Worm (Caenorhabditis elegans) whole organism, L3 larva: ENCODE results near the gene Y51H4A.6.
A peak's percentile ranks its signal among the peaks of the same experiment; 100 is the strongest.

Experiments
- aly-2 ChIP-seq: fragments of 150-350 bp; optimal IDR thresholded peaks from 2 replicates; lab custom pipeline; 2014; ENCODE audit warnings: missing biosample characterization, missing genetic modification characterization
- ama-1 ChIP-seq: fragments of 150-350 bp; optimal IDR thresholded peaks from 2 replicates; lab custom pipeline; 2018
- ceh-28 ChIP-seq: fragments of 150-350 bp; optimal IDR thresholded peaks from 2 replicates; lab custom pipeline; 2014; ENCODE audit warnings: missing biosample characterization, missing genetic modification reagents, missing genetic modification characterization
- ceh-82 ChIP-seq: fragments of 150-350 bp; optimal IDR thresholded peaks from 2 replicates; lab custom pipeline; 2014; ENCODE audit warnings: missing biosample characterization, missing genetic modification characterization
- ceh-9 ChIP-seq: sonication (generic microtip); optimal IDR thresholded peaks from 2 replicates; lab custom pipeline; 2018; ENCODE audit warnings: missing biosample characterization, missing genetic modification characterization
- daf-12 ChIP-seq: fragments of 150-350 bp; optimal IDR thresholded peaks from 2 replicates; lab custom pipeline; 2014; ENCODE audit warnings: missing biosample characterization, missing genetic modification reagents, missing genetic modification characterization
- egl-27 ChIP-seq: sonication (generic microtip); optimal IDR thresholded peaks from 4 replicates; lab custom pipeline; 2017; ENCODE audit warnings: missing biosample characterization, missing genetic modification reagents, missing genetic modification characterization
- egl-5 ChIP-seq: fragments of 150-350 bp; optimal IDR thresholded peaks from 2 replicates; lab custom pipeline; 2017; ENCODE audit warnings: missing biosample characterization, missing genetic modification reagents, missing genetic modification characterization, inconsistent platforms
- elt-1 ChIP-seq: fragments of 150-350 bp; optimal IDR thresholded peaks from 2 replicates; lab custom pipeline; 2014; ENCODE audit warnings: missing biosample characterization, missing genetic modification characterization
- elt-2 ChIP-seq: sonication (generic microtip); optimal IDR thresholded peaks from 2 replicates; lab custom pipeline; 2016; ENCODE audit warnings: missing genetic modification reagents, mild to moderate bottlenecking, missing genetic modification characterization, missing compliant biosample characterization
- elt-3 ChIP-seq, 3 experiments: fragments of 150-350 bp in 1 of 3; sonication (generic microtip) in 2 of 3; optimal IDR thresholded peaks; 2 replicates in 2 of 3; 4 replicates in 1 of 3; lab custom pipeline; 2014 to 2017; ENCODE audit warnings: missing biosample characterization in 3 of 3, missing genetic modification characterization in 3 of 3
- eor-1 ChIP-seq, 2 experiments: fragments of 150-350 bp; optimal IDR thresholded peaks; 2 replicates each; lab custom pipeline; 2014 to 2018; ENCODE audit warnings: missing biosample characterization in 2 of 2, missing genetic modification characterization in 2 of 2
- fkh-10 ChIP-seq: sonication (generic microtip); optimal IDR thresholded peaks from 2 replicates; lab custom pipeline; 2017; ENCODE audit warnings: missing biosample characterization, missing genetic modification reagents, missing genetic modification characterization
- fkh-2 ChIP-seq: fragments of 150-350 bp; optimal IDR thresholded peaks from 2 replicates; lab custom pipeline; 2014; ENCODE audit warnings: missing biosample characterization, missing genetic modification reagents, missing genetic modification characterization
- fos-1 ChIP-seq: fragments of 150-350 bp; optimal IDR thresholded peaks from 2 replicates; lab custom pipeline; 2014; ENCODE audit warnings: missing biosample characterization, missing genetic modification characterization
- hmg-11 ChIP-seq: sonication (generic microtip); optimal IDR thresholded peaks from 2 replicates; lab custom pipeline; 2016; ENCODE audit warnings: missing genetic modification characterization, missing compliant biosample characterization
- jun-1 ChIP-seq: fragments of 150-350 bp; optimal IDR thresholded peaks from 2 replicates; lab custom pipeline; 2014; ENCODE audit warnings: missing biosample characterization, missing genetic modification reagents, missing genetic modification characterization
- lin-15B ChIP-seq: fragments of 150-350 bp; optimal IDR thresholded peaks from 2 replicates; lab custom pipeline; 2014; ENCODE audit warnings: missing biosample characterization, missing genetic modification characterization
- lin-39 ChIP-seq: fragments of 150-350 bp; optimal IDR thresholded peaks from 2 replicates; lab custom pipeline; 2018; ENCODE audit warnings: missing biosample characterization, missing genetic modification reagents, missing genetic modification characterization
- mdl-1 ChIP-seq: fragments of 150-350 bp; optimal IDR thresholded peaks from 2 replicates; lab custom pipeline; 2014; ENCODE audit warnings: missing biosample characterization, missing genetic modification characterization
- mml-1 ChIP-seq: fragments of 150-350 bp; sonication (generic microtip); optimal IDR thresholded peaks from 3 replicates; lab custom pipeline; 2014; ENCODE audit warnings: missing biosample characterization, missing genetic modification characterization
- nfya-1 ChIP-seq: sonication (generic microtip); optimal IDR thresholded peaks from 2 replicates; lab custom pipeline; 2017; ENCODE audit warnings: missing genetic modification characterization, mild to moderate bottlenecking, missing compliant biosample characterization, antibody characterized with exemption, moderate library complexity; ENCODE audit not compliant: insufficient read depth
- nhr-12 ChIP-seq: fragments of 150-350 bp; optimal IDR thresholded peaks from 2 replicates; lab custom pipeline; 2014; ENCODE audit warnings: missing biosample characterization, missing genetic modification characterization
- nhr-23 ChIP-seq: fragments of 150-350 bp; optimal IDR thresholded peaks from 2 replicates; lab custom pipeline; 2014; ENCODE audit warnings: missing biosample characterization, missing genetic modification reagents, missing genetic modification characterization
- nhr-25 ChIP-seq: sonication (generic microtip); optimal IDR thresholded peaks from 2 replicates; lab custom pipeline; 2017; ENCODE audit warnings: missing biosample characterization, missing genetic modification characterization
- nhr-28 ChIP-seq: fragments of 150-350 bp; optimal IDR thresholded peaks from 2 replicates; lab custom pipeline; 2014; ENCODE audit warnings: missing biosample characterization, missing genetic modification characterization
- nhr-67 ChIP-seq: fragments of 150-350 bp; optimal IDR thresholded peaks from 2 replicates; lab custom pipeline; 2014; ENCODE audit warnings: missing biosample characterization, missing genetic modification characterization
- nhr-76 ChIP-seq: fragments of 150-350 bp; sonication (generic microtip); optimal IDR thresholded peaks from 5 replicates; lab custom pipeline; 2014; ENCODE audit warnings: missing biosample characterization, missing genetic modification characterization
- nhr-77 ChIP-seq: fragments of 150-350 bp; optimal IDR thresholded peaks from 2 replicates; lab custom pipeline; 2014; ENCODE audit warnings: missing biosample characterization, missing genetic modification characterization
- pha-4 ChIP-seq: fragments of 150-350 bp; optimal IDR thresholded peaks from 2 replicates; lab custom pipeline; 2014; ENCODE audit warnings: missing biosample characterization, missing genetic modification reagents, missing genetic modification characterization
- pqm-1 ChIP-seq: fragments of 150-350 bp; optimal IDR thresholded peaks from 2 replicates; lab custom pipeline; 2017; ENCODE audit warnings: missing biosample characterization, missing genetic modification characterization, inconsistent platforms
- sea-2 ChIP-seq: fragments of 150-350 bp; sonication (generic microtip); optimal IDR thresholded peaks from 4 replicates; lab custom pipeline; 2014; ENCODE audit warnings: missing biosample characterization, missing genetic modification reagents, missing genetic modification characterization
- skn-1 ChIP-seq: fragments of 150-350 bp; optimal IDR thresholded peaks from 2 replicates; lab custom pipeline; 2014; ENCODE audit warnings: missing biosample characterization, missing genetic modification characterization
- snpc-4 ChIP-seq: fragments of 150-350 bp; optimal IDR thresholded peaks from 2 replicates; lab custom pipeline; 2014; ENCODE audit warnings: missing biosample characterization, missing genetic modification characterization
- tbx-2 ChIP-seq: sonication (generic microtip); optimal IDR thresholded peaks from 2 replicates; lab custom pipeline; 2016; ENCODE audit warnings: mild to moderate bottlenecking, missing genetic modification characterization, missing compliant biosample characterization
- unc-39 ChIP-seq: sonication (generic microtip); optimal IDR thresholded peaks from 4 replicates; lab custom pipeline; 2017; ENCODE audit warnings: missing biosample characterization, missing genetic modification characterization
- unc-62 ChIP-seq: fragments of 150-350 bp; sonication (generic microtip); optimal IDR thresholded peaks from 4 replicates; lab custom pipeline; 2014; ENCODE audit warnings: missing biosample characterization, missing genetic modification reagents, missing genetic modification characterization
- zag-1 ChIP-seq: fragments of 150-350 bp; optimal IDR thresholded peaks from 2 replicates; lab custom pipeline; 2014; ENCODE audit warnings: missing biosample characterization, missing genetic modification characterization
- ztf-11 ChIP-seq: fragments of 150-350 bp; optimal IDR thresholded peaks from 2 replicates; lab custom pipeline; 2014; ENCODE audit warnings: missing biosample characterization, missing genetic modification characterization

Gene Y51H4A.6

DNA sequence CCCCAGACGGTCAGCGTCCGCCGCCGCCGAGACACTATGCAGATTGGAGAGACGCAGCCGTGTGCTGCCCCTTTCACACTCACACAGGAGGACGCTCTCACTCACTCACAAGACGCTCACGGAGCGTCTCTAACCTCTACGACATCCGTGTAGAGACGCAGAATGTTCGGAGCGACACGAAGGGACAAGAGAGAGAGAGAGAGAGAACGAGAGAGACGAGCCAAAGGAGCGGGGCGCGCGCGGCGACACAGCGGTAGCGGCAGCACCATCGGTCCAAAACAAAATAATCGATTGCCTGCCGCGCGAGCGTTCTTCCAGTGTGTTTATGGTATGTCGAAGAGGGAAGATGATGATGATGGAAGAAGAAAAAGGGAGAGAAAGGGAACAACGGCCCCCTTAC lies 41.1 kb upstream of the Y51H4A.6 start (continued):
- TF ChIP-seq eor-1 (tag; optimal IDR thresholded peaks at IDR 0.05; lab: Kevin White, UChicago), result no peak

DNA sequence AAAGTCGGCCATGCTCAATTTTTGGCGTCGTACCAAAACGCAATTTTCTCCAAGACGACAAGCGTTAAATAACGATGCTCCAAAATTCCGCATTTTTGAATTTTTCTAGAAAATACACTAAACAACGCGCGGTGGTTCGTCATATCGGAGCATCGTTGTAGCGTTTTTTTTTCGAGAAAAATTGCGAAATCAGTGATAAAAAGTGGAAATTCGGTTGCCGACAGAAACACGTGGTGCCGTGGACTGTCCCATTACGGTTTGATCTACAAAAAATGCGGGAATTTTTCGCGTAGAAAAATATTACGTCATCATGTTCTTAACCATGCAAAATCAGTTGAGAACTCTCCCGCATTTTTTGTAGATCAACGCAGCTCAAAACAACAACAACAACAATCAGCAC lies 40.5 kb upstream of the Y51H4A.6 start:
- TF ChIP-seq lin-15B (tag; lab: Kevin White, UChicago), result no peak
- no peak for TF ChIP-seq unc-62 (GFP tag; lab: Kevin White, UChicago)
- TF ChIP-seq fkh-10 (GFP tag; lab: Kevin White, UChicago), result no peak
- TF ChIP-seq mml-1 (tag; lab: Kevin White, UChicago), result no peak
- TF ChIP-seq aly-2, result no peak
- TF ChIP-seq ceh-9 (tag; lab: Kevin White, UChicago), result no peak
- TF ChIP-seq egl-27 (tag; lab: Kevin White, UChicago), result no peak
- TF ChIP-seq elt-1 (tag; lab: Kevin White, UChicago), result no peak
- no peak for TF ChIP-seq ama-1 (lab: Kevin White, UChicago)
- no peak for TF ChIP-seq unc-39 (tag; lab: Kevin White, UChicago)
- TF ChIP-seq skn-1, result no peak
- TF ChIP-seq pha-4 (tag; lab: Kevin White, UChicago), result no peak

DNA sequence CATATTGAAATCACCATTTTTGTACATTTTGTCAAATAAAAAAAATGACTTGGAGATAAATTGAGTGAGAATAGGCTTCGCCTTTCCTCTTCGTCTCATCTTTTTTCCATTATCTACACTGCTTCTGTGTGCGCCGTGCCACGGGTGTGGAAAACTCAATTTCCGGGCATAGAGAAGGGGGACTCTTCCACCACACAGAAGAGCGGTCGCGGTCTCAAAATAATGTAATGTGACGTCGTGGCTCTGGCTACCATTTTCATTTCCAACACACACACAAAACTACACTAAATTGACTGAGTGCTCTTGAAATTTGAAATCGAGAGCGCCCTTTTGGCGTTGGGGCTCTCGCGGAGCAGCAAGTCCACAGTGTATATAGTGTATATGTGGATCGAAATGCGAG lies 39.5 kb upstream of the Y51H4A.6 start:
- TF ChIP-seq nfya-1, result no peak
- no peak for TF ChIP-seq nhr-76 (tag; lab: Kevin White, UChicago)
- no peak for TF ChIP-seq fkh-2 (tag; lab: Kevin White, UChicago)
- no peak for TF ChIP-seq ztf-11 (tag; lab: Kevin White, UChicago)
- no peak for TF ChIP-seq nhr-77 (tag; lab: Kevin White, UChicago)
- TF ChIP-seq mml-1 (tag; lab: Kevin White, UChicago), result no peak
- no peak for TF ChIP-seq elt-2
- TF ChIP-seq daf-12, result no peak
- TF ChIP-seq jun-1 (tag; lab: Kevin White, UChicago), result no peak
- TF ChIP-seq mdl-1 (tag; lab: Kevin White, UChicago), result no peak
- TF ChIP-seq sea-2, result no peak
- no peak for TF ChIP-seq skn-1
- no peak for TF ChIP-seq elt-3 (tag; optimal IDR thresholded peaks at IDR 0.05; lab: Kevin White, UChicago)
- TF ChIP-seq nhr-12 (tag; lab: Kevin White, UChicago), result no peak
- no peak for TF ChIP-seq hmg-11
- TF ChIP-seq fkh-10 (GFP tag; lab: Kevin White, UChicago), result no peak

DNA sequence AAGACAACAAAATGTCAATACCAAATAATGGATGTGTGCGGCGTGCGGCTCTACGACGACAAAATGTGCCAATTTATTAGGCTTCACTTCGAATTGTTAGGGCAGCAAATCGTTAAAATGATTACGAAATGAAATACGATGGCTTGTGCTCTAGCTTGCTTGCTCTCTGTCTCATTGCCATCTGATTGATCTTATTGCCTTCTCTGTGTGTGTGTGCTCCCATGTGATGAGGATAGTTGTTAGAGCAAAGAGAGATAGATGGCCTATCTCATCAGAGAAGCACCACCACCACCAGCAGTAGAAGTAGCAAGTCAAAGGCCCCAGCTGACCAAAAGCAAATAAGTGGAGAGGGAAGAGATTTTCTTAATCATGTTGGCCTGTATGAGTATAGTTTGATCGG lies 37.0 kb upstream of the Y51H4A.6 start:
- TF ChIP-seq lin-39 (peak; percentile 45), egl-5 (peak; percentile 94), nfya-1 (peak; percentile 25), zag-1 (tag; lab: Kevin White, UChicago) (no peak)

DNA sequence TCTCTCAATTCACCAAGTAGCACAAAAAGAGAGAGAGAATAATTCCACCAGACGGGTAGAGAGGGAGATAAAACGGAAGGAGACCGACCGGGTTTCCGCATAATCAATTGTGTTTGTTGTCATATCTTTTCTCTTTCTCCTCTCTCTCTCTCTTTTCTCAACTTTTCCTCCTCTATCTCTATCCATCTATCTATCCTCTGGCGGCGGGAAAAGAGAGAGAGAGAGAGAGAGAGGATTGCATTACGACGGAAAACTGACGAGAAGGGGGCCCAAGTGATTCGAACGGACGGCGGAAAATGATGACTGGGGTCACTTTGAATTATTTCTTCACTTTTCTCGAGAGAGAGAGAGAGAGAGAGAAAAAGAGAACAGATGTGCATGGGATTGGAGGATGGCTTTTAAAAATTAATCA lies 35.4 kb upstream of the Y51H4A.6 start:
- TF ChIP-seq ama-1 (lab: Kevin White, UChicago), result no peak
- TF ChIP-seq nhr-12 (tag; lab: Kevin White, UChicago), result no peak
- peak; percentile 33 for TF ChIP-seq skn-1
- TF ChIP-seq ztf-11 (tag; lab: Kevin White, UChicago), result no peak
- no peak for TF ChIP-seq snpc-4 (tag; lab: Kevin White, UChicago)
- TF ChIP-seq nhr-77 (tag; lab: Kevin White, UChicago), result no peak
- no peak for TF ChIP-seq nhr-76 (tag; lab: Kevin White, UChicago)
- peak; percentile 67 for TF ChIP-seq unc-62 (GFP tag; lab: Kevin White, UChicago)
- peak; percentile 67 for TF ChIP-seq ceh-28 (tag; lab: Kevin White, UChicago)
- TF ChIP-seq zag-1 (tag; lab: Kevin White, UChicago), result no peak
- no peak for TF ChIP-seq sea-2
- no peak for TF ChIP-seq daf-12
- no peak for TF ChIP-seq egl-27 (tag; lab: Kevin White, UChicago)
- peak; percentile 79 for TF ChIP-seq nhr-23 (tag; lab: Kevin White, UChicago)
- no peak for TF ChIP-seq elt-1 (tag; lab: Kevin White, UChicago)
- TF ChIP-seq fkh-2 (tag; lab: Kevin White, UChicago), result no peak
- peak; percentile 64 for TF ChIP-seq lin-39
- TF ChIP-seq mml-1 (tag; lab: Kevin White, UChicago), result no peak
- no peak for TF ChIP-seq fkh-10 (GFP tag; lab: Kevin White, UChicago)
- TF ChIP-seq pha-4 (tag; lab: Kevin White, UChicago), result no peak
- TF ChIP-seq lin-15B (tag; lab: Kevin White, UChicago), result no peak
- no peak for TF ChIP-seq hmg-11
- TF ChIP-seq nhr-28, result no peak
- TF ChIP-seq fos-1 (tag; lab: Kevin White, UChicago), result no peak
- TF ChIP-seq nhr-67 (tag; lab: Kevin White, UChicago), result no peak
- TF ChIP-seq pqm-1 (tag; lab: Kevin White, UChicago), result no peak
- peak; percentile 65 for TF ChIP-seq tbx-2 (tag; lab: Kevin White, UChicago)
- no peak for TF ChIP-seq ceh-82
- peak; percentile 20 for TF ChIP-seq nhr-25 (tag; lab: Kevin White, UChicago)
- TF ChIP-seq nfya-1, result peak; percentile 75
- no peak for TF ChIP-seq mdl-1 (tag; lab: Kevin White, UChicago)
